Worm (Caenorhabditis elegans): ENCODE data around the gene F47E1.20.
A peak's percentile ranks its signal among the peaks of the same experiment; 100 is the strongest.

Gene F47E1.20

DNA sequence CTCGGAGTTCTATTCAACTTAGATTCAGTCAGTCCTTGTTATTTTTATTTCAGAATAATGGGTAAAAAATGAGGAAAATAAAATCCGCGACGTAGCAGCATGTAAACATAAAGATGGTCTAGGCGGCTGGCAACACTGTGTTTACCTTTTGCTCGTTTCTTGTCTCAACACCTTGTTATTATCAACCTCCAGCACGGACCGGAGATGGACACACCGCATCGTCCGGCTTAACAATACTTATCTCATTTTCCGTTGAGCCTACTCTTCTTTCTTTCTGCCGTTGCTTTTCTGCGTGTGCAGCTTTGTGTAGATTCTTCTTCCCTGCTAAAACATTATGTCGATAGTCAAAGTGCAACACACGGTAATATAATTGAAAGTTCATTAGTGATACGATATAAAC lies 54.3 kb downstream of the F47E1.20 start (continued):
- TF ChIP-seq dve-1 (tag; optimal IDR thresholded peaks at IDR 0.05; ENCODE audit: insufficient read depth): no peak

DNA sequence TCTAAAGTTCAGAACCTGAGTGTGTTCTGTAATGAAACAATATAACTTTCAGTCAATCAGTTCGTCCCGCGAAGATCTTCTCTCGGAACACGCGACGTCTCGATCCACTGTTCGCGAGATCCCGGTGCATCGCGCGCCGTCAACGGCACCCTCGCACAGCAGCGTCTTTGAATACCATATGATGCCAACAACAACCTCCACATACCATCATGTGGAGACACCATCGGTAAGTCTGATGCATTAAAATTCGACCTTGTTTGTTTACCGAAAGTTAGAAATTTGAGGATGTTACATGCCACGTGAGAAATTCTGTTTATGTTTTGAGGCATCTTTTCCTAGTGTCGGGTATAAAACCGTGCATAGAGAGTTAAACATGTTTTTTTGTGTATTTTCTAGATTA lies 54.8 kb downstream of the F47E1.20 start:
- TF ChIP-seq daf-16 (GFP tag; optimal IDR thresholded peaks at IDR 0.05) (no peak), daf-16 (tag; optimal IDR thresholded peaks at IDR 0.05) (peak; percentile 77), vab-7 (GFP tag; IDR thresholded peaks at IDR 0.05) (no peak), hlh-30 (tag; optimal IDR thresholded peaks at IDR 0.05; ENCODE audit: insufficient read depth) (peak; percentile 69), lin-15B (tag; optimal IDR thresholded peaks at IDR 0.05) (no peak), nhr-42 (GFP tag; IDR thresholded peaks at IDR 0.05) (no peak), unc-62 (GFP tag; optimal IDR thresholded peaks at IDR 0.05 in 1 of 2) (peak in 1 of 2 experiments; percentile 54), unc-62 (tag; optimal IDR thresholded peaks at IDR 0.05) (no peak)

DNA sequence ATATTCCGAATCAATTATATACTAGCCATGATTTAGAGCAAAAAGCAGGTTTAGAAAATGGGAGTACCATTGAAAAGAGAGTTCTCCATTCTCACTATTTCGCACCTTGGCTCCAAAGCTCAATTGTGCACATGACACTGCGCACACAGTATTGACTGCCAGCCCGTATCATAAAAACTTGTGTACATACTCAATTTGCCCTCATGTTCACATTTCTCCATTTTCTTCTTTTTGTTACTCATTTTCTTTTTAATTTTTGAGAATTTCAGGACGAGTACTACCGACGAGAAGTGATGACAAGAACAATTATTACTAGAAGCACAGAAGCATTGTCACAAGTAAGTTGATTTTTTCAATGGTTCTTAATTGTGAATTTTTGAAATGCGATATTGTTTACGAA lies 55.6 kb downstream of the F47E1.20 start:
- TF ChIP-seq daf-16 (GFP tag; optimal IDR thresholded peaks at IDR 0.05) (no peak), daf-16 (tag; optimal IDR thresholded peaks at IDR 0.05) (peak; percentile 19), unc-39 (tag; optimal IDR thresholded peaks at IDR 0.05) (no peak), snpc-4 (tag; optimal IDR thresholded peaks at IDR 0.05) (no peak), hlh-30 (tag; optimal IDR thresholded peaks at IDR 0.05; ENCODE audit: insufficient read depth) (peak; percentile 32), pha-4 (GFP tag; IDR thresholded peaks at IDR 0.05) (no peak), pha-4 (tag; optimal IDR thresholded peaks at IDR 0.05) (peak; percentile 18), zfp-2 (tag; optimal IDR thresholded peaks at IDR 0.05) (no peak), dve-1 (tag; optimal IDR thresholded peaks at IDR 0.05; ENCODE audit: insufficient read depth) (peak; percentile 7), Y48G9A.11 (GFP tag; IDR thresholded peaks at IDR 0.05) (no peak), nhr-48 (tag; optimal IDR thresholded peaks at IDR 0.05) (no peak)
